Worm (Caenorhabditis elegans) whole organism, young adult: ENCODE data around the gene wrt-3.

ENCODE experiments used
- atf-7 ChIP-seq: sonication (generic microtip); optimal IDR thresholded peaks from 2 replicates; lab custom pipeline; 2017; ENCODE audit warnings: mild to moderate bottlenecking, missing genetic modification characterization, missing compliant biosample characterization
- cebp-1 ChIP-seq, 2 experiments: fragments of 200-800 bp in 1 of 2; sonication (Bioruptor generic) in 1 of 2; sonication (generic microtip) in 1 of 2; IDR thresholded peaks in 1 of 2; optimal IDR thresholded peaks in 1 of 2; 2 replicates each; pipeline versions ENCODE4 v1.3.6 to Lab custom; 2017 to 2022; ENCODE audit warnings: missing compliant biosample characterization in 2 of 2, missing genetic modification characterization in 2 of 2, mild to moderate bottlenecking in 1 of 2, missing genetic modification reagents in 1 of 2, moderate library complexity in 1 of 2
- gei-17 ChIP-seq: fragments of 200-800 bp; sonication (Bioruptor generic); optimal IDR thresholded peaks from 2 replicates; lab custom pipeline; 2018; ENCODE audit warnings: mild to moderate bottlenecking, missing genetic modification characterization, missing compliant biosample characterization
- hrde-1 ChIP-seq: sonication (generic microtip); optimal IDR thresholded peaks from 2 replicates; lab custom pipeline; 2016; ENCODE audit warnings: missing genetic modification characterization, mild to moderate bottlenecking, missing compliant biosample characterization, moderate library complexity, missing genotype, missing genetic modification reagents, borderline replicate concordance
- nhr-80 ChIP-seq: sonication (generic microtip); optimal IDR thresholded peaks from 2 replicates; lab custom pipeline; 2016; ENCODE audit warnings: missing genetic modification characterization, missing compliant biosample characterization
- nhr-90 ChIP-seq: sonication (generic microtip); optimal IDR thresholded peaks from 2 replicates; lab custom pipeline; 2016; ENCODE audit warnings: missing genotype, mild to moderate bottlenecking, missing genetic modification characterization, missing compliant biosample characterization
- snpc-4 ChIP-seq, 5 experiments: fragments of 150-350 bp in 1 of 5; sonication (generic microtip) in 4 of 5; optimal IDR thresholded peaks; 2 replicates each; lab custom pipeline; 2014 to 2018; ENCODE audit warnings: missing genetic modification characterization in 5 of 5, missing biosample characterization in 3 of 5, antibody characterized with exemption in 2 of 5, mild to moderate bottlenecking in 2 of 5, missing compliant biosample characterization in 2 of 5, missing genotype in 2 of 5, moderate library complexity in 2 of 5, missing genetic modification reagents in 1 of 5
- sptf-2 ChIP-seq: fragments of 200-800 bp; sonication (Bioruptor generic); optimal IDR thresholded peaks from 2 replicates; lab custom pipeline; 2018; ENCODE audit warnings: mild to moderate bottlenecking, missing genetic modification characterization, missing compliant biosample characterization
- zim-3 ChIP-seq: sonication (generic microtip); optimal IDR thresholded peaks from 2 replicates; lab custom pipeline; 2017; ENCODE audit warnings: mild to moderate bottlenecking, missing genetic modification characterization, moderate library complexity, missing compliant biosample characterization

- TF ChIP-seq cebp-1 (GFP tag; IDR thresholded peaks at IDR 0.05; lab: Robert Waterston, UW) (no peak), cebp-1 (tag; optimal IDR thresholded peaks at IDR 0.05; lab: Kevin White, UChicago) (no peak), snpc-4 (GFP tag; optimal IDR thresholded peaks at IDR 0.05; lab: Kevin White, UChicago) (no peak), snpc-4 (tag; optimal IDR thresholded peaks at IDR 0.05; lab: Kevin White, UChicago) (no peak), atf-7 (tag; lab: Kevin White, UChicago) (no peak), nhr-80 (tag; lab: Kevin White, UChicago) (no peak), zim-3 (tag; lab: Kevin White, UChicago) (no peak), gei-17 (GFP tag; lab: Kevin White, UChicago) (no peak), hrde-1 (tag; lab: Kevin White, UChicago) (no peak), sptf-2 (GFP tag; lab: Kevin White, UChicago) (no peak), nhr-90 (tag; lab: Kevin White, UChicago) (no peak)
Measured at ce11 chrIV:9443940-9444339, 33.3 kb downstream of the wrt-3 start, which contains the start of gene F38E11.9.
